Worm (Caenorhabditis elegans) whole organism, L2 larva: ENCODE results near the gene F39G3.2.
A peak's percentile ranks its signal among the peaks of the same experiment; 100 is the strongest.

Experiments
- C34F6.9 ChIP-seq: fragments of 150-350 bp; optimal IDR thresholded peaks from 2 replicates; lab custom pipeline; 2014; ENCODE audit warnings: missing biosample characterization, missing genetic modification characterization
- R02D3.7 ChIP-seq: fragments of 150-350 bp; optimal IDR thresholded peaks from 2 replicates; lab custom pipeline; 2014; ENCODE audit warnings: missing biosample characterization, missing genetic modification characterization
- Y55F3AM.14 ChIP-seq: fragments of 200-800 bp; sonication (Bioruptor generic); optimal IDR thresholded peaks from 2 replicates; lab custom pipeline; 2018; ENCODE audit warnings: mild to moderate bottlenecking, missing genetic modification characterization, missing compliant biosample characterization
- ZK546.5 ChIP-seq: sonication (generic microtip); optimal IDR thresholded peaks from 2 replicates; lab custom pipeline; 2017; ENCODE audit warnings: missing biosample characterization, missing genetic modification characterization
- ama-1 ChIP-seq: fragments of 150-350 bp; optimal IDR thresholded peaks from 2 replicates; lab custom pipeline; 2018; ENCODE audit warnings: inconsistent platforms
- blmp-1 ChIP-seq: sonication (generic microtip); optimal IDR thresholded peaks from 2 replicates; lab custom pipeline; 2017; ENCODE audit warnings: missing genetic modification characterization, mild to moderate bottlenecking, missing compliant biosample characterization, antibody characterized with exemption, moderate library complexity; ENCODE audit not compliant: insufficient read depth
- ceh-16 ChIP-seq: fragments of 150-350 bp; optimal IDR thresholded peaks from 2 replicates; lab custom pipeline; 2014; ENCODE audit warnings: missing biosample characterization, missing genetic modification characterization
- crh-2 ChIP-seq: sonication (generic microtip); optimal IDR thresholded peaks from 2 replicates; lab custom pipeline; 2017; ENCODE audit warnings: missing biosample characterization, missing genetic modification characterization
- dmd-4 ChIP-seq: sonication (generic microtip); optimal IDR thresholded peaks from 2 replicates; lab custom pipeline; 2017; ENCODE audit warnings: missing biosample characterization, missing genetic modification characterization
- elt-1 ChIP-seq: fragments of 150-350 bp; optimal IDR thresholded peaks from 2 replicates; lab custom pipeline; 2014; ENCODE audit warnings: missing biosample characterization, missing genetic modification characterization
- elt-3 ChIP-seq: sonication (generic microtip); optimal IDR thresholded peaks from 2 replicates; lab custom pipeline; 2017; ENCODE audit warnings: missing biosample characterization, missing genetic modification characterization
- fos-1 ChIP-seq: fragments of 150-350 bp; optimal IDR thresholded peaks from 2 replicates; lab custom pipeline; 2014; ENCODE audit warnings: missing biosample characterization, missing genetic modification characterization
- gmeb-1 ChIP-seq: fragments of 150-350 bp; optimal IDR thresholded peaks from 2 replicates; lab custom pipeline; 2014; ENCODE audit warnings: missing biosample characterization, missing genetic modification characterization
- lin-13 ChIP-seq: fragments of 150-350 bp; optimal IDR thresholded peaks from 2 replicates; lab custom pipeline; 2014; ENCODE audit warnings: missing biosample characterization, missing genetic modification reagents, missing genetic modification characterization
- lsy-2 ChIP-seq, 2 experiments: fragments of 150-350 bp in 1 of 2; sonication (generic microtip) in 1 of 2; optimal IDR thresholded peaks; 2 replicates each; lab custom pipeline; 2014 to 2017; ENCODE audit warnings: missing biosample characterization in 2 of 2, missing genetic modification characterization in 2 of 2
- mab-5 ChIP-seq: fragments of 150-350 bp; optimal IDR thresholded peaks from 2 replicates; lab custom pipeline; 2014; ENCODE audit warnings: missing biosample characterization, missing genetic modification characterization
- mbf-1 ChIP-seq: sonication (generic microtip); optimal IDR thresholded peaks from 2 replicates; lab custom pipeline; 2017; ENCODE audit warnings: missing biosample characterization, missing genetic modification characterization
- nhr-10 ChIP-seq: sonication (generic microtip); optimal IDR thresholded peaks from 2 replicates; lab custom pipeline; 2017; ENCODE audit warnings: missing biosample characterization, missing genetic modification characterization
- nhr-11 ChIP-seq: fragments of 150-350 bp; optimal IDR thresholded peaks from 2 replicates; lab custom pipeline; 2014; ENCODE audit warnings: missing biosample characterization, missing genetic modification characterization
- nhr-12 ChIP-seq: fragments of 150-350 bp; optimal IDR thresholded peaks from 2 replicates; lab custom pipeline; 2014; ENCODE audit warnings: missing biosample characterization, missing genetic modification characterization
- nhr-129 ChIP-seq: fragments of 150-350 bp; optimal IDR thresholded peaks from 2 replicates; lab custom pipeline; 2014; ENCODE audit warnings: missing biosample characterization, missing genetic modification characterization
- nhr-23 ChIP-seq: fragments of 150-350 bp; optimal IDR thresholded peaks from 2 replicates; lab custom pipeline; 2014; ENCODE audit warnings: missing biosample characterization, missing genetic modification reagents, missing genetic modification characterization
- nhr-237 ChIP-seq: fragments of 150-350 bp; optimal IDR thresholded peaks from 2 replicates; lab custom pipeline; 2014; ENCODE audit warnings: missing biosample characterization, missing genetic modification characterization
- peb-1 ChIP-seq: fragments of 150-350 bp; optimal IDR thresholded peaks from 2 replicates; lab custom pipeline; 2014; ENCODE audit warnings: missing biosample characterization, missing genetic modification characterization
- skn-1 ChIP-seq: sonication (generic microtip); optimal IDR thresholded peaks from 2 replicates; lab custom pipeline; 2017; ENCODE audit warnings: missing biosample characterization, missing genetic modification characterization
- sma-3 ChIP-seq: sonication (generic microtip); optimal IDR thresholded peaks from 2 replicates; lab custom pipeline; 2016; ENCODE audit warnings: missing genetic modification reagents, missing genetic modification characterization, missing compliant biosample characterization
- sma-9 ChIP-seq, 2 experiments: fragments of 150-350 bp in 1 of 2; sonication (generic microtip) in 1 of 2; optimal IDR thresholded peaks; 2 replicates each; lab custom pipeline; 2014 to 2016; ENCODE audit warnings: missing genetic modification characterization in 2 of 2, mild to moderate bottlenecking in 1 of 2, missing biosample characterization in 1 of 2, missing compliant biosample characterization in 1 of 2, missing genetic modification reagents in 1 of 2, moderate library complexity in 1 of 2
- snpc-4 ChIP-seq: fragments of 150-350 bp; optimal IDR thresholded peaks from 2 replicates; lab custom pipeline; 2014; ENCODE audit warnings: missing biosample characterization, missing genetic modification characterization
- unc-39 ChIP-seq: fragments of 150-350 bp; optimal IDR thresholded peaks from 2 replicates; lab custom pipeline; 2014; ENCODE audit warnings: missing biosample characterization, missing genetic modification characterization
- zag-1 ChIP-seq: fragments of 150-350 bp; optimal IDR thresholded peaks from 2 replicates; lab custom pipeline; 2014; ENCODE audit warnings: missing biosample characterization, missing genetic modification characterization
- ztf-1 ChIP-seq: fragments of 200-800 bp; sonication (Bioruptor generic); conservative IDR thresholded peaks from 2 replicates; pipeline ENCODE4 v1.3.6; 2022; ENCODE audit warnings: missing genetic modification characterization, missing compliant biosample characterization
- ztf-4 ChIP-seq: fragments of 150-350 bp; optimal IDR thresholded peaks from 2 replicates; lab custom pipeline; 2014; ENCODE audit warnings: missing biosample characterization, missing genetic modification characterization

The F39G3.2 gene

DNA sequence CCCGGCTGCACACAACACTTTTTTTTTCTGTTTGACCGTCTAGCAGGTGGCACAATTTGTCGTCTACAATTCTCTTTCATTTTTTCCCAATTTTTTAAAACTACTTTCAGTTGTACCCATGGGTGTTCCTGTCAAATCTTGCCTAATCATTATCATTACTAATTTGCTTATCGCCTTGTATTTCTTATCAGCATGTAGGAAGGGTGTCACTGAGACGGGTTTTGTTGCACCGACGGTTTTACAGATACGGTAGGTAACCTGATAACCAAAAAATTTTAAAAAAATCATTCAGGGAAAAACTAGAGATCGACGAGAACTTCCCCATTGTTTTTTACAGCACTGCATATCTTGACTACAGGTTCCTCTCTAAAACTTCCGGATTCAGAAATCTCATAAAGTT lies at the start of gene F39G3.2:
F39G3.2 (plus strand) TSS at position 105 of the 400 bp plus-strand sequence.
- TF ChIP-seq fos-1 (tag; lab: Kevin White, UChicago) (peak; percentile 96), ZK546.5 (tag; lab: Kevin White, UChicago) (no peak)

DNA sequence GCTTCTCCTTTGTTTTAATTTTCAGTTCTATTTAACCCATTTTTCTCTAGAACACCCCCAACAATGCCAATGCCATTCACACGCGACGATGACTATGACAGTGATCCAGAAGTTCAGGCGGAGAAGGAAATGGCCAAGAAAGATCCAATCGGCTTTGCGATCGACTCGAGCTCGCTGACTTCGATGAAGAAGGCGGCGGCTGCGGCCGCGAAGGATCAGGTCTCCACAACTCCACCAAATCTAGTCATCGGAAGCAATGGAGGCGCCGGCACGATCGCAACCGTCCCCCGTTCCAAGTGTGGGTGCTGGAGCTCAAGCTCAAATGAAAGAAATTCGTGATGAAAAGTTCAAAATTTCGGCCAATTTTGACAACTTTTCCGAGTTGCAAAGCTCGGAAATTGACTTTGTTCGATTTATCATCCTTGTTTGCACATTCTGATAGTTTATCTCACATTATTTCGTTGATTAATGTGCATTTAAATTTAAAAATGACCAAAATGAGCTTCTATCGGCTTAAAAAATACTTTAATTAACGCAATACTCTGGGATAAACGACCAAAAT lies 49.6 kb upstream of the F39G3.2 start, which contains the start of gene K03B4.2:
K03B4.2 (plus strand) TSS at position 51 of the 562 bp plus-strand sequence.
- no peak for TF ChIP-seq dmd-4 (tag; lab: Kevin White, UChicago)
- no peak for TF ChIP-seq nhr-10 (tag; lab: Kevin White, UChicago)
- TF ChIP-seq lin-13 (GFP tag; lab: Kevin White, UChicago) = no peak
- no peak for TF ChIP-seq ZK546.5 (tag; lab: Kevin White, UChicago)
- TF ChIP-seq elt-1 (tag; lab: Kevin White, UChicago) = no peak
- TF ChIP-seq nhr-11 = no peak
- no peak for TF ChIP-seq ztf-4 (tag; lab: Kevin White, UChicago)
- TF ChIP-seq elt-3 (tag; lab: Kevin White, UChicago) = no peak
- no peak for TF ChIP-seq lsy-2 (tag; optimal IDR thresholded peaks at IDR 0.05; lab: Kevin White, UChicago)
- TF ChIP-seq R02D3.7 (tag; lab: Kevin White, UChicago) = no peak
- TF ChIP-seq mab-5 (tag; lab: Kevin White, UChicago) = no peak
- TF ChIP-seq ztf-1 (GFP tag; lab: Robert Waterston, UW) = no peak
- no peak for TF ChIP-seq nhr-12 (tag; lab: Kevin White, UChicago)
- no peak for TF ChIP-seq snpc-4
- TF ChIP-seq sma-3 (GFP tag; lab: Kevin White, UChicago) = no peak
- peak; percentile 2 for TF ChIP-seq crh-2 (tag; lab: Kevin White, UChicago)
- no peak for TF ChIP-seq nhr-129 (tag; lab: Kevin White, UChicago)
- no peak for TF ChIP-seq nhr-237 (tag; lab: Kevin White, UChicago)
- TF ChIP-seq gmeb-1 (tag; lab: Kevin White, UChicago) = no peak
- peak; percentile 31 for TF ChIP-seq ama-1
- no peak for TF ChIP-seq skn-1
- TF ChIP-seq Y55F3AM.14 (GFP tag; lab: Kevin White, UChicago) = peak; percentile 33
- TF ChIP-seq sma-9 (GFP tag; optimal IDR thresholded peaks at IDR 0.05; lab: Kevin White, UChicago) = no peak
- no peak for TF ChIP-seq sma-9 (tag; optimal IDR thresholded peaks at IDR 0.05; lab: Kevin White, UChicago)
- no peak for TF ChIP-seq peb-1 (tag; lab: Kevin White, UChicago)
- TF ChIP-seq unc-39 (tag; lab: Kevin White, UChicago) = no peak

DNA sequence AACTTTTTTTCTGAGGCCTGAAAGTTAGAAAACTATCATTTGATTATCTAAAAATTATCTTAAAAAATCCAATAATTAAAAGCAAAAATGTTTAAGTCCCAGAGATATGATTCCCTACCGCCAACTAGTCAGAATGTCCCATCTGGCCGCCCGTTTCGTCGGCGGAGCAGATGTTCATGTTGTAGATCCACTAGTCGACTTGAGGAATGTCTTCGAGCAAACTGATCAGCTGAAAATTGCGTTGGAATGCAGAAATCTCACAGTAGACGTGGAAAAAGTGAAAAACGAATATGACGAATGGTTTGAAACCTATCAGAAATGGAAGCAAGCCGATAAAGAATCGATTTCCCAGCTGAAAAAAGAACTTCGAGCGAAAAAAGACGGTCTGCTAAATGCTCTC lies 48.4 kb upstream of the F39G3.2 start, which contains the start of gene K03B4.1:
K03B4.1 (plus strand) TSS at position 97 of the 400 bp plus-strand sequence.
- no peak for TF ChIP-seq dmd-4 (tag; lab: Kevin White, UChicago)
- TF ChIP-seq ama-1 = peak; percentile 49
- TF ChIP-seq Y55F3AM.14 (GFP tag; lab: Kevin White, UChicago) = peak; percentile 68

DNA sequence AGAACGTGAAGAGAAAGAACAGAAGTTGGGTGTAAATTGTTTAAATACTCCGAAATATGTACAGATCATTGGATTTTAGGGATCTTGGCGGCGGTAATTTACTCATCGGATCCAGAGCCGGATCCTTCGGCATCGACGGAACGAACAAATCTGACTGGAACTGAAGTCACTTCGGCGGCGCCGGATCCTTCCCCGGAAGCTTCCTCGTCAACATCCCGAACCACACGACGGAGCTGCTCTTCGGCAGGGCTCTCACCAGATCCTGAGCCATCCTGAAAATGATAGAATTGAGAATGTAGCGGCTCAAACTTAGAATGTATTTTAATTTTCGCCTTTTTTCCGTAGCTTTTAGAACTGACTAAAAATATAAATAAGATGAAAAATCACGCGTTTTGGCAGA lies 46.0 kb upstream of the F39G3.2 start:
- TF ChIP-seq elt-3 (tag; lab: Kevin White, UChicago) (no peak), blmp-1 (tag; lab: Kevin White, UChicago) (no peak), nhr-129 (tag; lab: Kevin White, UChicago) (no peak), unc-39 (tag; lab: Kevin White, UChicago) (no peak), dmd-4 (tag; lab: Kevin White, UChicago) (no peak), mbf-1 (tag; lab: Kevin White, UChicago) (no peak), nhr-11 (no peak), C34F6.9 (no peak), ztf-1 (GFP tag; lab: Robert Waterston, UW) (no peak), ztf-4 (tag; lab: Kevin White, UChicago) (no peak), skn-1 (no peak), nhr-23 (no peak), peb-1 (tag; lab: Kevin White, UChicago) (no peak), nhr-10 (tag; lab: Kevin White, UChicago) (no peak)
- TF ChIP-seq, all 48 proteins: peak for 0

DNA sequence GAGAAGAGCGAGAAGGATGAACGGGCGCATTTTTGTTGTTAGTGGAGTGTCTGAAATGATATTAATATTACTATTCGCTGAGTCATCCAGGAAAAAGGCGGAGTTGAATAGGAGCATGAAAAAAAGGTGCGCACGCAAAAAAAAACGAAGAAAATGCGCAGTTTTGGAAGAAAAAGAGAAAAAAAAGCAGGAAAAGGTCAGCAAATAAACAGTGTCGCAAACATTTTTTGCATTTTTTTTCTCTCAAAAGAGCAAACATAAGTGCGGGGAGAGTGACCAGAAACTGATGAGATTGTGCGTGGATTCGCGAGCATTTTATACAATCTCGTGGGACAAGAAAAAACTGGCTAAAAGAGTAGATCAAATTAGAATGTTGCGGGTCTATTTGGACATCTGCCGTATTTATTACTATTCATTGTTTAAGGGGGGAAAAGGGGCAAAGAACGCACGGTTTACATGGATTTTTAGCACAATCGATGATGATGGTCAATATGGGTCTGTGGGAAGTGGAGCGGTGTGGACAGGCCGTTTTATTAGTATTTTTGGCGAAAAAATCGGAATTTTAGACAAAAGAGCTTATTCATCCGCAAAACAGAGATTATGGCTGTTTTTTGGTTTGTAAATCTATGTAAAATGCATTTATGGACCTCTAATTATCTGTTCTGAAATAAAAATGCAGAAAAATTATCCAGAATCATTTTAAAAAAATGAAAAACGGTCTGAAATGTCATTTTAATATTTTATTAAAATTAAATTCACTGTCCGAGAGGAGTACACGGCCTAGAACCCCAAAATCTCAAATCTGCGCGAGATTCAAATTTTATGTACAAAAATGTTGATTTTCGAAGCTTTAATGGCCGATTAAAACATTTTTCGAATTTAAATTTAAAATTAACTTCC lies 45.0 kb upstream of the F39G3.2 start, which contains the start of gene cpg-8:
cpg-8 (minus strand) TSS at position 51 of the 900 bp plus-strand sequence.
- TF ChIP-seq ZK546.5 (tag; lab: Kevin White, UChicago) = no peak
- TF ChIP-seq Y55F3AM.14 (GFP tag; lab: Kevin White, UChicago) = no peak
- no peak for TF ChIP-seq zag-1
- TF ChIP-seq C34F6.9 = peak; percentile 10
- no peak for TF ChIP-seq sma-3 (GFP tag; lab: Kevin White, UChicago)
- peak; percentile 64 for TF ChIP-seq gmeb-1 (tag; lab: Kevin White, UChicago)
- no peak for TF ChIP-seq ceh-16
